Worm (Caenorhabditis elegans): ENCODE results near the gene str-32.

str-32 gene

ce11 chrV:4918664-4919257, 37.5 kb upstream of the str-32 start, which contains the start of gene C02E7.6:
TSS of gene C02E7.6 (plus strand) at chrV:4919207.
- peak; percentile 92 for TF ChIP-seq nhr-43 (tag; optimal IDR thresholded peaks at IDR 0.05; ENCODE audit: poor library complexity, severe bottlenecking)
- TF ChIP-seq ztf-11 (tag; optimal IDR thresholded peaks at IDR 0.05), result no peak
- TF ChIP-seq ceh-28 (tag; optimal IDR thresholded peaks at IDR 0.05), result no peak
- peak; percentile 97 for TF ChIP-seq nhr-25 (tag; optimal IDR thresholded peaks at IDR 0.05)
- peak; percentile 0 for TF ChIP-seq nhr-23 (tag; optimal IDR thresholded peaks at IDR 0.05)
- TF ChIP-seq nfya-1 (tag; optimal IDR thresholded peaks at IDR 0.05; ENCODE audit: insufficient read depth), result peak; percentile 9
- TF ChIP-seq elt-3 (tag; optimal IDR thresholded peaks at IDR 0.05), result peak in 1 of 3 experiments; percentile 22
- TF ChIP-seq elt-1 (tag; optimal IDR thresholded peaks at IDR 0.05), result peak; percentile 94

ce11 chrV:4918091-4918624, 36.9 kb upstream of the str-32 start, which contains the start of gene C02E7.7:
TSS of gene C02E7.7 (minus strand) at chrV:4918574.
- TF ChIP-seq skn-1 (tag; optimal IDR thresholded peaks at IDR 0.05) (no peak), aly-2 (tag; optimal IDR thresholded peaks at IDR 0.05) (no peak), ZK546.5 (tag; optimal IDR thresholded peaks at IDR 0.05) (no peak), nhr-67 (tag; optimal IDR thresholded peaks at IDR 0.05) (no peak), zag-1 (tag; optimal IDR thresholded peaks at IDR 0.05) (no peak), jun-1 (tag; optimal IDR thresholded peaks at IDR 0.05) (no peak), mml-1 (tag; optimal IDR thresholded peaks at IDR 0.05) (no peak), unc-39 (tag; optimal IDR thresholded peaks at IDR 0.05) (no peak), ceh-16 (tag; optimal IDR thresholded peaks at IDR 0.05) (no peak), nhr-28 (tag; optimal IDR thresholded peaks at IDR 0.05) (no peak), fkh-10 (GFP tag; optimal IDR thresholded peaks at IDR 0.05) (no peak), nhr-12 (tag; optimal IDR thresholded peaks at IDR 0.05) (no peak), ceh-82 (tag; optimal IDR thresholded peaks at IDR 0.05) (no peak), fkh-2 (tag; optimal IDR thresholded peaks at IDR 0.05) (no peak)

- TF ChIP-seq ZK546.5 (tag; optimal IDR thresholded peaks at IDR 0.05) (no peak), pqm-1 (tag; optimal IDR thresholded peaks at IDR 0.05) (peak; percentile 26), egl-27 (tag; optimal IDR thresholded peaks at IDR 0.05) (no peak), nhr-28 (tag; optimal IDR thresholded peaks at IDR 0.05) (no peak), elt-2 (tag; optimal IDR thresholded peaks at IDR 0.05) (peak; percentile 72)
These were observed 33.6 kb upstream of the str-32 start, which contains the start of gene H23N18.6 for ce11 chrV:4914879-4915278. TSS of gene H23N18.6 (minus strand) at chrV:4915079.

ce11 chrV:4913853-4914252, 32.6 kb upstream of the str-32 start:
- TF ChIP-seq daf-12 (tag; optimal IDR thresholded peaks at IDR 0.05), result no peak
- TF ChIP-seq nhr-67 (tag; optimal IDR thresholded peaks at IDR 0.05), result no peak
- TF ChIP-seq ceh-16 (tag; optimal IDR thresholded peaks at IDR 0.05), result no peak
- no peak for TF ChIP-seq nhr-11 (tag; optimal IDR thresholded peaks at IDR 0.05)
- TF ChIP-seq egl-27 (tag; optimal IDR thresholded peaks at IDR 0.05), result no peak
- no peak for TF ChIP-seq fkh-10 (GFP tag; optimal IDR thresholded peaks at IDR 0.05)
- no peak for TF ChIP-seq pqm-1 (tag; optimal IDR thresholded peaks at IDR 0.05)

- no peak for TF ChIP-seq mdl-1 (tag; optimal IDR thresholded peaks at IDR 0.05)
- TF ChIP-seq elt-1 (tag; optimal IDR thresholded peaks at IDR 0.05), result peak; percentile 62
- no peak for TF ChIP-seq nhr-237 (tag; optimal IDR thresholded peaks at IDR 0.05)
- TF ChIP-seq nhr-23 (tag; optimal IDR thresholded peaks at IDR 0.05), result peak; percentile 30
- peak; percentile 77 for TF ChIP-seq nhr-43 (tag; optimal IDR thresholded peaks at IDR 0.05; ENCODE audit: poor library complexity, severe bottlenecking)
These were observed 31.0 kb upstream of the str-32 start, which contains the start of gene H23N18.5 for ce11 chrV:4912313-4912712. TSS of gene H23N18.5 (minus strand) at chrV:4912381.

ce11 chrV:4908591-4908990, 27.3 kb upstream of the str-32 start, which contains the start of gene ugt-13:
TSS of gene ugt-13 (plus strand) at chrV:4908884.
- peak; percentile 54 for TF ChIP-seq nhr-23 (tag; optimal IDR thresholded peaks at IDR 0.05)
- no peak for TF ChIP-seq mml-1 (tag; optimal IDR thresholded peaks at IDR 0.05)
- TF ChIP-seq nhr-43 (tag; optimal IDR thresholded peaks at IDR 0.05; ENCODE audit: poor library complexity, severe bottlenecking), result peak; percentile 49
- peak; percentile 58 for TF ChIP-seq nhr-25 (tag; optimal IDR thresholded peaks at IDR 0.05)
- peak in 1 of 3 experiments; percentile 43 for TF ChIP-seq elt-3 (tag; optimal IDR thresholded peaks at IDR 0.05)
- TF ChIP-seq hmg-11 (tag; optimal IDR thresholded peaks at IDR 0.05), result no peak
- no peak for TF ChIP-seq ztf-11 (tag; optimal IDR thresholded peaks at IDR 0.05)
- no peak for TF ChIP-seq zag-1 (tag; optimal IDR thresholded peaks at IDR 0.05)
- peak; percentile 9 for TF ChIP-seq elt-1 (tag; optimal IDR thresholded peaks at IDR 0.05)
- no peak for TF ChIP-seq ceh-9 (tag; optimal IDR thresholded peaks at IDR 0.05)
